Fruit fly (Drosophila melanogaster): ENCODE data around the gene CG32572.
A peak's percentile ranks its signal among the peaks of the same experiment; 100 is the strongest.

CG32572 gene

dm6 chrX:16690499-16690898 lies 30.5 kb upstream of the CG32572 start (continued):
- TF ChIP-seq odd (GFP tag; optimal IDR thresholded peaks at IDR 0.05) (no peak), ttk (GFP tag; IDR thresholded peaks at IDR 0.05) (0 out of 2 replicates have a peak, but pooled peaks have one; percentile 36), luna (GFP tag; optimal IDR thresholded peaks at IDR 0.05) (no peak), CG10431 (GFP tag; optimal IDR thresholded peaks at IDR 0.05) (no peak), Lim3 (GFP tag; IDR thresholded peaks at IDR 0.05) (no peak), Nf-YB (GFP tag; optimal IDR thresholded peaks at IDR 0.05) (no peak), Adf1 (GFP tag; IDR thresholded peaks at IDR 0.05) (no peak), da (GFP tag; optimal IDR thresholded peaks at IDR 0.05) (no peak), CG6254 (GFP tag; optimal IDR thresholded peaks at IDR 0.05) (no peak), Drgx (GFP tag; IDR thresholded peaks at IDR 0.05) (peak; percentile 55; the same call in 1 of the 2 replicates), CG4820 (GFP tag; optimal IDR thresholded peaks at IDR 0.05) (no peak), pan (optimal IDR thresholded peaks at IDR 0.05) (no peak), pan (GFP tag; optimal IDR thresholded peaks at IDR 0.05 in 1 of 2, IDR thresholded peaks at IDR 0.05 in 1 of 2) (peak in 1 of 2 experiments; percentile 21), CG14014 (GFP tag; IDR thresholded peaks at IDR 0.05) (no peak), NK7.1 (GFP tag; optimal IDR thresholded peaks at IDR 0.05) (no peak), CG4854 (GFP tag; optimal IDR thresholded peaks at IDR 0.05) (no peak), bsh (GFP tag; optimal IDR thresholded peaks at IDR 0.05) (peak; percentile 18 to 59), Deaf1 (tag; optimal IDR thresholded peaks at IDR 0.05) (no peak), CG8388 (GFP tag; optimal IDR thresholded peaks at IDR 0.05) (peak; percentile 8), tx (GFP tag; optimal IDR thresholded peaks at IDR 0.05) (no peak), CrebB (tag; optimal IDR thresholded peaks at IDR 0.05) (no peak), CG12769 (tag; optimal IDR thresholded peaks at IDR 0.05) (no peak), Eip74EF (GFP tag; optimal IDR thresholded peaks at IDR 0.05) (no peak), MESR4 (GFP tag; optimal IDR thresholded peaks at IDR 0.05) (no peak), CG7745 (tag; optimal IDR thresholded peaks at IDR 0.05) (no peak), CG32772 (GFP tag; IDR thresholded peaks at IDR 0.05) (peak; percentile 38; the same call in 1 of the 2 replicates), CG6689 (GFP tag; IDR thresholded peaks at IDR 0.05) (peak; percentile 42; the same call in 1 of the 2 replicates), zen2 (GFP tag; IDR thresholded peaks at IDR 0.05; ENCODE audit: partially characterized antibody) (no peak), CG4360 (GFP tag; IDR thresholded peaks at IDR 0.05) (no peak), run (tag; optimal IDR thresholded peaks at IDR 0.05) (no peak), Sox102F (GFP tag; optimal IDR thresholded peaks at IDR 0.05) (peak; percentile 42), CG7963 (GFP tag; IDR thresholded peaks at IDR 0.05; ENCODE audit: partially characterized antibody) (no peak), Trl (optimal IDR thresholded peaks at IDR 0.05) (no peak), Trl (GFP tag; optimal IDR thresholded peaks at IDR 0.05) (no peak), chm (GFP tag; IDR thresholded peaks at IDR 0.05) (no peak), CG16815 (GFP tag; optimal IDR thresholded peaks at IDR 0.05) (no peak), salm (tag; optimal IDR thresholded peaks at IDR 0.05) (no peak), Pdp1 (GFP tag; optimal IDR thresholded peaks at IDR 0.05) (peak; percentile 11 to 34), CG2202 (tag; optimal IDR thresholded peaks at IDR 0.05) (no peak), insv (GFP tag; optimal IDR thresholded peaks at IDR 0.05) (no peak), Hey (tag; optimal IDR thresholded peaks at IDR 0.05) (no peak), esg (GFP tag; conservative IDR thresholded peaks at IDR 0.05) (0 out of 2 replicates have a peak, but pooled peaks have one; percentile 9), CG18476 (GFP tag; optimal IDR thresholded peaks at IDR 0.05) (no peak), vnd (GFP tag; IDR thresholded peaks at IDR 0.05; ENCODE audit: partially characterized antibody) (no peak), CG12104 (GFP tag; optimal IDR thresholded peaks at IDR 0.05) (no peak), CG14441 (GFP tag; IDR thresholded peaks at IDR 0.05) (peak; percentile 54), tup (GFP tag; optimal IDR thresholded peaks at IDR 0.05) (no peak), CG32532 (GFP tag; IDR thresholded peaks at IDR 0.05) (no peak), HmgZ (tag; optimal IDR thresholded peaks at IDR 0.05) (no peak), unc-4 (GFP tag; IDR thresholded peaks at IDR 0.05; ENCODE audit: partially characterized antibody) (no peak), CG6654 (GFP tag; optimal IDR thresholded peaks at IDR 0.05) (no peak)
